Worm (Caenorhabditis elegans): ENCODE results near the gene enri-2.

The enri-2 gene

ce11 chrX:14562286-14563086, 16.8 kb downstream of the enri-2 start:
- no peak for TF ChIP-seq hmg-11 (tag; optimal IDR thresholded peaks at IDR 0.05)
- TF ChIP-seq sea-2 (GFP tag; optimal IDR thresholded peaks at IDR 0.05), result no peak
- no peak for TF ChIP-seq aly-2 (tag; optimal IDR thresholded peaks at IDR 0.05)
- no peak for TF ChIP-seq nhr-76 (tag; optimal IDR thresholded peaks at IDR 0.05)
- no peak for TF ChIP-seq lin-15B (tag; optimal IDR thresholded peaks at IDR 0.05)
- no peak for TF ChIP-seq unc-62 (GFP tag; optimal IDR thresholded peaks at IDR 0.05)
- TF ChIP-seq elt-1 (tag; optimal IDR thresholded peaks at IDR 0.05), result peak; percentile 70
- TF ChIP-seq ceh-28 (tag; optimal IDR thresholded peaks at IDR 0.05), result no peak
- TF ChIP-seq ama-1 (optimal IDR thresholded peaks at IDR 0.05), result no peak
- peak; percentile 55 for TF ChIP-seq elt-2 (tag; optimal IDR thresholded peaks at IDR 0.05)
- TF ChIP-seq zag-1 (tag; optimal IDR thresholded peaks at IDR 0.05), result no peak
- TF ChIP-seq daf-12 (tag; optimal IDR thresholded peaks at IDR 0.05), result no peak
- TF ChIP-seq nfya-1 (tag; optimal IDR thresholded peaks at IDR 0.05; ENCODE audit: insufficient read depth), result peak; percentile 63
- no peak for TF ChIP-seq ceh-16 (tag; optimal IDR thresholded peaks at IDR 0.05)
- no peak for TF ChIP-seq nhr-28 (tag; optimal IDR thresholded peaks at IDR 0.05)
- no peak for TF ChIP-seq mml-1 (tag; optimal IDR thresholded peaks at IDR 0.05)
- peak in 2 of 3 experiments; percentile 41 to 79 for TF ChIP-seq elt-3 (tag; optimal IDR thresholded peaks at IDR 0.05)
- TF ChIP-seq nhr-25 (tag; optimal IDR thresholded peaks at IDR 0.05), result no peak
- no peak for TF ChIP-seq fos-1 (tag; optimal IDR thresholded peaks at IDR 0.05)
- TF ChIP-seq pqm-1 (tag; optimal IDR thresholded peaks at IDR 0.05), result peak; percentile 19
- TF ChIP-seq egl-27 (tag; optimal IDR thresholded peaks at IDR 0.05), result no peak
- no peak for TF ChIP-seq nhr-77 (tag; optimal IDR thresholded peaks at IDR 0.05)
- peak; percentile 93 for TF ChIP-seq nhr-11 (tag; optimal IDR thresholded peaks at IDR 0.05)
- peak; percentile 85 for TF ChIP-seq nhr-43 (tag; optimal IDR thresholded peaks at IDR 0.05; ENCODE audit: poor library complexity, severe bottlenecking)
- TF ChIP-seq mdl-1 (tag; optimal IDR thresholded peaks at IDR 0.05), result no peak
- TF ChIP-seq fkh-2 (tag; optimal IDR thresholded peaks at IDR 0.05), result no peak
- no peak for TF ChIP-seq nhr-12 (tag; optimal IDR thresholded peaks at IDR 0.05)
- no peak for TF ChIP-seq nhr-237 (tag; optimal IDR thresholded peaks at IDR 0.05)
- TF ChIP-seq unc-39 (tag; optimal IDR thresholded peaks at IDR 0.05), result no peak
- TF ChIP-seq tbx-2 (tag; optimal IDR thresholded peaks at IDR 0.05), result no peak
- peak; percentile 92 for TF ChIP-seq fkh-10 (GFP tag; optimal IDR thresholded peaks at IDR 0.05)
- no peak for TF ChIP-seq skn-1 (tag; optimal IDR thresholded peaks at IDR 0.05)
- no peak for TF ChIP-seq eor-1 (tag; optimal IDR thresholded peaks at IDR 0.05)
- TF ChIP-seq R02D3.7 (tag; optimal IDR thresholded peaks at IDR 0.05), result no peak
- no peak for TF ChIP-seq snpc-4 (tag; optimal IDR thresholded peaks at IDR 0.05)
- TF ChIP-seq ztf-11 (tag; optimal IDR thresholded peaks at IDR 0.05), result no peak
- no peak for TF ChIP-seq ztf-4 (tag; optimal IDR thresholded peaks at IDR 0.05)
- TF ChIP-seq jun-1 (tag; optimal IDR thresholded peaks at IDR 0.05), result peak; percentile 73
- no peak for TF ChIP-seq ceh-82 (tag; optimal IDR thresholded peaks at IDR 0.05)
- TF ChIP-seq pha-4 (tag; optimal IDR thresholded peaks at IDR 0.05), result no peak
- TF ChIP-seq nhr-67 (tag; optimal IDR thresholded peaks at IDR 0.05), result no peak
- TF ChIP-seq nhr-23 (tag; optimal IDR thresholded peaks at IDR 0.05), result peak; percentile 6
- no peak for TF ChIP-seq lsy-12 (tag; optimal IDR thresholded peaks at IDR 0.05)
- TF ChIP-seq ZK546.5 (tag; optimal IDR thresholded peaks at IDR 0.05), result no peak
- TF ChIP-seq egl-5 (tag; optimal IDR thresholded peaks at IDR 0.05), result no peak
- no peak for TF ChIP-seq ceh-9 (tag; optimal IDR thresholded peaks at IDR 0.05)
- no peak for TF ChIP-seq lin-39 (tag; optimal IDR thresholded peaks at IDR 0.05)

Data from whole organism, L3 larva.